Fruit fly (Drosophila melanogaster) whole organism, wandering third instar larva: ENCODE data around the gene CG43610.

Experiments used
- Abd-B ChIP-seq: fragments of >200 bp; optimal IDR thresholded peaks from 2 replicates; lab custom pipeline; 2017; ENCODE audit warnings: missing biosample characterization, missing genetic modification characterization
- CG32264 ChIP-seq: fragments of 200-800 bp; sonication (Bioruptor generic); optimal IDR thresholded peaks from 2 replicates; lab custom pipeline; 2016; ENCODE audit warnings: missing biosample characterization, missing genetic modification characterization
- CrebA ChIP-seq: fragments of 200-800 bp; sonication (Bioruptor generic); optimal IDR thresholded peaks from 2 replicates; lab custom pipeline; 2016; ENCODE audit warnings: missing biosample characterization, mild to moderate bottlenecking, missing genetic modification characterization, borderline replicate concordance
- Dif ChIP-seq: fragments of 200-275, 200-300 bp; sonication (Bioruptor generic); optimal IDR thresholded peaks from 2 replicates; lab custom pipeline; 2018; ENCODE audit warnings: missing biosample characterization, missing genetic modification characterization; ENCODE audit not compliant: partially characterized antibody
- Hnf4 ChIP-seq: fragments of 200-800 bp; sonication (Bioruptor generic); optimal IDR thresholded peaks from 2 replicates; lab custom pipeline; 2016; ENCODE audit warnings: missing biosample characterization, mild to moderate bottlenecking, missing genetic modification characterization
- Hr78 ChIP-seq: fragments of >200 bp; optimal IDR thresholded peaks from 2 replicates; lab custom pipeline; 2017; ENCODE audit warnings: missing biosample characterization, missing genetic modification characterization
- Myc ChIP-seq: fragments of >200 bp; optimal IDR thresholded peaks from 2 replicates; lab custom pipeline; 2017
- Rel ChIP-seq, 2 experiments: fragments of 200-800 bp; sonication (Bioruptor generic) in 1 of 2; optimal IDR thresholded peaks; 2 replicates in 1 of 2; 3 replicates in 1 of 2; lab custom pipeline; 2016 to 2019; ENCODE audit warnings: mild to moderate bottlenecking in 2 of 2, missing biosample characterization in 2 of 2, missing genetic modification characterization in 2 of 2, moderate library complexity in 1 of 2
- br ChIP-seq: fragments of 200-800 bp; sonication (Bioruptor generic); optimal IDR thresholded peaks from 2 replicates; lab custom pipeline; 2016; ENCODE audit warnings: missing biosample characterization, missing genetic modification characterization
- dl ChIP-seq, 2 experiments: fragments of 175-275, 200-275 bp in 1 of 2; fragments of 200-275 bp in 1 of 2; sonication (Bioruptor generic); optimal IDR thresholded peaks; lab custom pipeline; 2018; ENCODE audit warnings: mild to moderate bottlenecking in 2 of 2, missing biosample characterization in 2 of 2, missing genetic modification characterization in 2 of 2, moderate library complexity in 2 of 2; ENCODE audit not compliant: partially characterized antibody in 2 of 2, insufficient read depth in 1 of 2
- dsf ChIP-seq: sonication (Bioruptor generic); optimal IDR thresholded peaks from 2 replicates; lab custom pipeline; 2016; ENCODE audit warnings: missing biosample characterization, missing genetic modification characterization, borderline replicate concordance
- jim ChIP-seq: fragments of 175-275, 200-325 bp; sonication (Bioruptor generic); optimal IDR thresholded peaks from 2 replicates; lab custom pipeline; 2016; ENCODE audit warnings: missing biosample characterization, mild to moderate bottlenecking, missing genetic modification characterization
- lola ChIP-seq: fragments of >200 bp; optimal IDR thresholded peaks from 2 replicates; lab custom pipeline; 2017; ENCODE audit warnings: missing biosample characterization, missing genetic modification characterization
- pan ChIP-seq: fragments of >200 bp; optimal IDR thresholded peaks from 2 replicates; lab custom pipeline; 2017
- rgr ChIP-seq: fragments of 200-800 bp; sonication (Bioruptor generic); optimal IDR thresholded peaks from 3 replicates; lab custom pipeline; 2016; ENCODE audit warnings: missing biosample characterization, mild to moderate bottlenecking, missing genetic modification characterization
- woc ChIP-seq: sonication (Bioruptor generic); optimal IDR thresholded peaks from 2 replicates; lab custom pipeline; 2016; ENCODE audit warnings: missing biosample characterization, mild to moderate bottlenecking, missing genetic modification characterization

Gene CG43610

dm6 chr2L:6841349-6841748, 42.4 kb downstream of the CG43610 start (continued):
- peak; percentile 22 for TF ChIP-seq woc (GFP tag; lab: Kevin White, UChicago)
- TF ChIP-seq, all 38 proteins: peak for 9

- TF ChIP-seq rgr (GFP tag; lab: Kevin White, UChicago) (no peak), lola (GFP tag; lab: Kevin White, UChicago) (no peak), dsf (GFP tag; lab: Kevin White, UChicago) (no peak), Dif (GFP tag; lab: Kevin White, UChicago) (no peak), Hr78 (GFP tag; lab: Kevin White, UChicago) (no peak), br (GFP tag; lab: Kevin White, UChicago) (no peak), dl (GFP tag; optimal IDR thresholded peaks at IDR 0.05; lab: Kevin White, UChicago; ENCODE audit: insufficient read depth in 1 of 2, partially characterized antibody in 2 of 2) (no peak), pan (lab: Kevin White, UChicago) (no peak), Rel (GFP tag; optimal IDR thresholded peaks at IDR 0.05; lab: Kevin White, UChicago) (no peak), Rel (tag; optimal IDR thresholded peaks at IDR 0.05; lab: Kevin White, UChicago) (no peak), Hnf4 (GFP tag; lab: Kevin White, UChicago) (no peak), CG32264 (GFP tag; lab: Kevin White, UChicago) (no peak), CrebA (GFP tag; lab: Kevin White, UChicago) (no peak), jim (GFP tag; lab: Kevin White, UChicago) (no peak), Abd-B (GFP tag; lab: Kevin White, UChicago) (no peak), Myc (lab: Kevin White, UChicago) (no peak)
Observed at dm6 chr2L:6843434-6843833, 44.4 kb downstream of the CG43610 start.
